Worm (Caenorhabditis elegans): Measurements from ENCODE around the gene urm-1.

Gene urm-1

ce11 chrIII:10460427-10461163 lies 44.7 kb upstream of the urm-1 start, which contains the start of gene ecps-1 (continued):
- peak; percentile 95 for TF ChIP-seq lir-3 (tag; optimal IDR thresholded peaks at IDR 0.05; ENCODE audit: poor library complexity)
- TF ChIP-seq mep-1 (tag; optimal IDR thresholded peaks at IDR 0.05): peak; percentile 96
- peak; percentile 92 for TF ChIP-seq tbx-2 (tag; optimal IDR thresholded peaks at IDR 0.05)
- TF ChIP-seq ceh-88 (GFP tag; IDR thresholded peaks at IDR 0.05): peak; percentile 90
- TF ChIP-seq nhr-84 (tag; optimal IDR thresholded peaks at IDR 0.05): no peak
- peak; percentile 92 for TF ChIP-seq xbp-1 (tag; optimal IDR thresholded peaks at IDR 0.05)
- peak; percentile 81 for TF ChIP-seq C04F5.9 (tag; optimal IDR thresholded peaks at IDR 0.05)
- TF ChIP-seq sup-37 (GFP tag; optimal IDR thresholded peaks at IDR 0.05): peak; percentile 50
- peak; percentile 0 for TF ChIP-seq unc-130 (tag; optimal IDR thresholded peaks at IDR 0.05)
- TF ChIP-seq nhr-12 (tag; optimal IDR thresholded peaks at IDR 0.05): no peak
- peak; percentile 66 for TF ChIP-seq nhr-11 (tag; optimal IDR thresholded peaks at IDR 0.05)
- TF ChIP-seq elt-2 (tag; optimal IDR thresholded peaks at IDR 0.05): peak; percentile 61
- TF ChIP-seq vab-15 (tag; optimal IDR thresholded peaks at IDR 0.05): peak; percentile 1
- no peak for TF ChIP-seq hlh-17 (GFP tag; optimal IDR thresholded peaks at IDR 0.05; ENCODE audit: borderline replicate concordance)
- TF ChIP-seq C16A3.4 (tag; optimal IDR thresholded peaks at IDR 0.05): peak; percentile 98
- TF ChIP-seq nhr-47 (tag; optimal IDR thresholded peaks at IDR 0.05): peak; percentile 94
- peak in 1 of 2 experiments; percentile 47 for TF ChIP-seq mdl-1 (tag; optimal IDR thresholded peaks at IDR 0.05)
- TF ChIP-seq grh-1 (GFP tag; IDR thresholded peaks at IDR 0.05): peak; percentile 61; the same call in 1 of the 2 replicates
- peak; percentile 81 to 90 for TF ChIP-seq lin-35 (GFP tag; optimal IDR thresholded peaks at IDR 0.05)
- no peak for TF ChIP-seq unc-30 (tag; optimal IDR thresholded peaks at IDR 0.05)
- TF ChIP-seq dsc-1 (tag; optimal IDR thresholded peaks at IDR 0.05): peak; percentile 80
- peak; percentile 82 for TF ChIP-seq mab-9 (GFP tag; IDR thresholded peaks at IDR 0.05)
- TF ChIP-seq lin-39 (tag; optimal IDR thresholded peaks at IDR 0.05): peak; percentile 83
- no peak for TF ChIP-seq blmp-1 (tag; optimal IDR thresholded peaks at IDR 0.05)
- TF ChIP-seq dpl-1 (GFP tag; optimal IDR thresholded peaks at IDR 0.05): peak; percentile 72 to 84 (median 83)
- TF ChIP-seq fkh-8 (tag; optimal IDR thresholded peaks at IDR 0.05): peak; percentile 95
- TF ChIP-seq ceh-90 (tag; optimal IDR thresholded peaks at IDR 0.05): peak; percentile 77
- TF ChIP-seq irx-1 (tag; optimal IDR thresholded peaks at IDR 0.05): peak; percentile 76
- TF ChIP-seq nhr-19 (GFP tag; conservative IDR thresholded peaks at IDR 0.05): peak; percentile 89
- peak; percentile 88 for TF ChIP-seq fos-1 (tag; optimal IDR thresholded peaks at IDR 0.05)
- peak; percentile 70 for TF ChIP-seq zip-4 (GFP tag; optimal IDR thresholded peaks at IDR 0.05)
- peak; percentile 79 for TF ChIP-seq nhr-77 (tag; optimal IDR thresholded peaks at IDR 0.05)
- TF ChIP-seq hpl-2 (GFP tag; optimal IDR thresholded peaks at IDR 0.05): peak; percentile 86
- TF ChIP-seq mef-2 (tag; optimal IDR thresholded peaks at IDR 0.05): no peak
- peak; percentile 21 for TF ChIP-seq Y116A8C.19 (tag; optimal IDR thresholded peaks at IDR 0.05; ENCODE audit: borderline replicate concordance)
- TF ChIP-seq lin-14 (GFP tag; optimal IDR thresholded peaks at IDR 0.05): peak; percentile 95
- peak; percentile 76 for TF ChIP-seq fkh-4 (tag; optimal IDR thresholded peaks at IDR 0.05; ENCODE audit: borderline replicate concordance)
- no peak for TF ChIP-seq nhr-76 (tag; optimal IDR thresholded peaks at IDR 0.05)
- TF ChIP-seq sox-4 (tag; optimal IDR thresholded peaks at IDR 0.05): peak; percentile 91
- peak; percentile 91 for TF ChIP-seq swsn-7 (tag; optimal IDR thresholded peaks at IDR 0.05)
- TF ChIP-seq ceh-8 (GFP tag; optimal IDR thresholded peaks at IDR 0.05): peak; percentile 76
- TF ChIP-seq pag-3 (tag; optimal IDR thresholded peaks at IDR 0.05; ENCODE audit: borderline replicate concordance, insufficient read depth): no peak
- TF ChIP-seq isw-1 (GFP tag; IDR thresholded peaks at IDR 0.05): peak; percentile 86
- TF ChIP-seq lin-15B (tag; optimal IDR thresholded peaks at IDR 0.05): peak; percentile 93
- TF ChIP-seq efl-1 (optimal IDR thresholded peaks at IDR 0.05): peak; percentile 88 to 92
- peak; percentile 78 to 98 for TF ChIP-seq efl-1 (GFP tag; optimal IDR thresholded peaks at IDR 0.05 in 1 of 2)
- peak; percentile 92 for TF ChIP-seq lsy-2 (tag; optimal IDR thresholded peaks at IDR 0.05)
- peak; percentile 96 for TF ChIP-seq unc-98 (GFP tag; IDR thresholded peaks at IDR 0.05)
- TF ChIP-seq ces-1 (GFP tag; optimal IDR thresholded peaks at IDR 0.05): no peak
- TF ChIP-seq nhr-28 (tag; optimal IDR thresholded peaks at IDR 0.05): no peak
- TF ChIP-seq alr-1 (tag; optimal IDR thresholded peaks at IDR 0.05; ENCODE audit: borderline replicate concordance): no peak
